Fruit fly (Drosophila melanogaster) whole organism, prepupa: Measurements from ENCODE around the gene CG2540.
A peak's percentile ranks its signal among the peaks of the same experiment; 100 is the strongest.

Experiments used
- Blimp-1 ChIP-seq: fragments of 200-800 bp; sonication (Bioruptor generic); optimal IDR thresholded peaks from 3 replicates; lab custom pipeline; 2017; ENCODE audit warnings: missing biosample characterization, missing genetic modification characterization, mild to moderate bottlenecking, moderate library complexity, missing genetic modification reagents
- CG10631 ChIP-seq: fragments of 200-800 bp; sonication (Bioruptor generic); optimal IDR thresholded peaks from 2 replicates; lab custom pipeline; 2016; ENCODE audit warnings: missing biosample characterization, missing genetic modification characterization
- CG10669 ChIP-seq: fragments of 200-800 bp; sonication (Bioruptor generic); optimal IDR thresholded peaks from 3 replicates; lab custom pipeline; 2018; ENCODE audit warnings: missing biosample characterization, mild to moderate bottlenecking, missing genetic modification characterization, moderate library complexity
- CG11762 ChIP-seq: fragments of 200-800 bp; sonication (Bioruptor generic); optimal IDR thresholded peaks from 3 replicates; lab custom pipeline; 2016; ENCODE audit warnings: missing biosample characterization, missing genetic modification characterization; ENCODE audit not compliant: insufficient read depth
- CG11902 ChIP-seq: fragments of 200-800 bp; sonication (Bioruptor generic); optimal IDR thresholded peaks from 3 replicates; lab custom pipeline; 2016; ENCODE audit warnings: missing biosample characterization, missing genetic modification characterization
- CG15336 ChIP-seq: fragments of 200-800 bp; sonication (Bioruptor generic); IDR thresholded peaks from 2 replicates; pipeline ENCODE4 v1.3.6; 2022; ENCODE audit warnings: missing biosample characterization, missing genetic modification characterization
- CG1621 ChIP-seq: fragments of 200-800 bp; sonication (Bioruptor generic); optimal IDR thresholded peaks from 3 replicates; lab custom pipeline; 2018; ENCODE audit warnings: missing biosample characterization, mild to moderate bottlenecking, missing genetic modification characterization
- CG16779 ChIP-seq: fragments of 200-800 bp; sonication (Bioruptor generic); optimal IDR thresholded peaks from 3 replicates; lab custom pipeline; 2017; ENCODE audit warnings: missing biosample characterization, mild to moderate bottlenecking, missing genetic modification characterization
- CG3032 ChIP-seq: fragments of 200-800 bp; optimal IDR thresholded peaks from 2 replicates; lab custom pipeline; 2019; ENCODE audit warnings: missing biosample characterization, mild to moderate bottlenecking, missing genetic modification characterization, moderate library complexity
- CG31627 ChIP-seq: fragments of 200-800 bp; sonication (Bioruptor generic); optimal IDR thresholded peaks from 3 replicates; lab custom pipeline; 2016; ENCODE audit warnings: missing biosample characterization, missing genetic modification characterization
- CG34406 ChIP-seq: fragments of 200-800 bp; sonication (Bioruptor generic); optimal IDR thresholded peaks from 3 replicates; lab custom pipeline; 2016; ENCODE audit warnings: missing biosample characterization, missing genetic modification characterization
- CG3919 ChIP-seq: fragments of 200-800 bp; sonication (Bioruptor generic); optimal IDR thresholded peaks from 3 replicates; lab custom pipeline; 2016; ENCODE audit warnings: missing biosample characterization, missing genetic modification characterization
- CG4318 ChIP-seq: fragments of 200-800 bp; sonication (Bioruptor generic); optimal IDR thresholded peaks from 3 replicates; lab custom pipeline; 2017; ENCODE audit warnings: missing biosample characterization, mild to moderate bottlenecking, missing genetic modification characterization
- CG6276 ChIP-seq: fragments of 200-800 bp; sonication (Bioruptor generic); optimal IDR thresholded peaks from 2 replicates; lab custom pipeline; 2017; ENCODE audit warnings: missing biosample characterization, mild to moderate bottlenecking, missing genetic modification characterization
- CG6792 ChIP-seq: fragments of 200-800 bp; sonication (Bioruptor generic); optimal IDR thresholded peaks from 3 replicates; lab custom pipeline; 2016; ENCODE audit warnings: missing biosample characterization, missing genetic modification characterization
- CG6808 ChIP-seq: fragments of 200-800 bp; sonication (Bioruptor generic); optimal IDR thresholded peaks from 3 replicates; lab custom pipeline; 2017; ENCODE audit warnings: missing biosample characterization, missing genetic modification characterization, mild to moderate bottlenecking, moderate library complexity, missing genetic modification reagents
- CG6854 ChIP-seq: fragments of 200-800 bp; sonication (Bioruptor generic); optimal IDR thresholded peaks from 2 replicates; lab custom pipeline; 2017; ENCODE audit warnings: missing biosample characterization, mild to moderate bottlenecking, missing genetic modification characterization
- CG7368 ChIP-seq: fragments of 200-800 bp; sonication (Bioruptor generic); optimal IDR thresholded peaks from 3 replicates; lab custom pipeline; 2016; ENCODE audit warnings: missing biosample characterization, missing genetic modification characterization
- CG8119 ChIP-seq: fragments of 200-800 bp; sonication (Bioruptor generic); IDR thresholded peaks from 3 replicates; pipeline ENCODE4 v1.3.6; 2022; ENCODE audit warnings: missing biosample characterization, missing genetic modification characterization
- CG8319 ChIP-seq: fragments of 200-800 bp; sonication (Bioruptor generic); optimal IDR thresholded peaks from 3 replicates; lab custom pipeline; 2016; ENCODE audit warnings: missing biosample characterization, missing genetic modification characterization
- Eip75B ChIP-seq: fragments of 200-800 bp; sonication (Bioruptor generic); optimal IDR thresholded peaks from 3 replicates; lab custom pipeline; 2016; ENCODE audit warnings: missing biosample characterization, missing genetic modification characterization
- Eip78C ChIP-seq: fragments of 200-800 bp; sonication (Bioruptor generic); peaks from one replicate; lab custom pipeline; 2016; ENCODE audit warnings: missing biosample characterization, missing genetic modification characterization
- Eip93F ChIP-seq: fragments of 200-800 bp; sonication (Bioruptor generic); optimal IDR thresholded peaks from 2 replicates; lab custom pipeline; 2016; ENCODE audit warnings: missing biosample characterization, mild to moderate bottlenecking, missing genetic modification characterization
- Ets21C ChIP-seq: fragments of 200-800 bp; sonication (Bioruptor generic); optimal IDR thresholded peaks from 3 replicates; lab custom pipeline; 2016; ENCODE audit warnings: missing biosample characterization, missing genetic modification characterization
- Gug ChIP-seq: fragments of 200-800 bp; sonication (Bioruptor generic); IDR thresholded peaks from 2 replicates; pipeline ENCODE4 v1.3.6; 2022; ENCODE audit warnings: missing biosample characterization, missing genetic modification characterization
- Hr38 ChIP-seq: sonication (Bioruptor generic); optimal IDR thresholded peaks from 2 replicates; lab custom pipeline; 2016; ENCODE audit warnings: missing biosample characterization, missing genetic modification characterization
- Hr4 ChIP-seq: fragments of 200-800 bp; sonication (Bioruptor generic); optimal IDR thresholded peaks from 3 replicates; lab custom pipeline; 2016; ENCODE audit warnings: missing biosample characterization, missing genetic modification characterization
- Lpt ChIP-seq: fragments of 200-800 bp; sonication (Bioruptor generic); optimal IDR thresholded peaks from 3 replicates; lab custom pipeline; 2016; ENCODE audit warnings: missing biosample characterization, missing genetic modification characterization
- Met ChIP-seq: fragments of 200-800 bp; sonication (Bioruptor generic); optimal IDR thresholded peaks from 3 replicates; lab custom pipeline; 2016; ENCODE audit warnings: missing biosample characterization, missing genetic modification characterization
- OdsH ChIP-seq: fragments of 200-800 bp; sonication (Bioruptor generic); optimal IDR thresholded peaks from 3 replicates; lab custom pipeline; 2016; ENCODE audit warnings: missing biosample characterization, missing genetic modification characterization
- Sox102F ChIP-seq: fragments of 200-800 bp; sonication (Bioruptor generic); optimal IDR thresholded peaks from 2 replicates; lab custom pipeline; 2016; ENCODE audit warnings: missing biosample characterization, mild to moderate bottlenecking, missing genetic modification characterization
- Sox15 ChIP-seq: fragments of 200-800 bp; sonication (Bioruptor generic); optimal IDR thresholded peaks from 3 replicates; lab custom pipeline; 2016; ENCODE audit warnings: missing biosample characterization, missing genetic modification characterization
- achi ChIP-seq: fragments of 200-800 bp; sonication (Bioruptor generic); optimal IDR thresholded peaks from 3 replicates; lab custom pipeline; 2016; ENCODE audit warnings: missing biosample characterization, missing genetic modification characterization
- dac ChIP-seq: fragments of 200-800 bp; sonication (Bioruptor generic); optimal IDR thresholded peaks from 2 replicates; lab custom pipeline; 2017; ENCODE audit warnings: missing biosample characterization, mild to moderate bottlenecking, missing genetic modification characterization
- fd85E ChIP-seq: fragments of 200-800 bp; sonication (Bioruptor generic); optimal IDR thresholded peaks from 3 replicates; lab custom pipeline; 2016; ENCODE audit warnings: missing biosample characterization, missing genetic modification characterization
- fkh ChIP-seq: fragments of 200-800 bp; sonication (Bioruptor generic); optimal IDR thresholded peaks from 3 replicates; lab custom pipeline; 2017; ENCODE audit warnings: missing biosample characterization, mild to moderate bottlenecking, missing genetic modification characterization, moderate library complexity
- net ChIP-seq: fragments of 200-800 bp; sonication (Bioruptor generic); optimal IDR thresholded peaks from 3 replicates; lab custom pipeline; 2016; ENCODE audit warnings: missing biosample characterization, missing genetic modification characterization
- pdm3 ChIP-seq: fragments of 200-800 bp; sonication (Bioruptor generic); optimal IDR thresholded peaks from 3 replicates; lab custom pipeline; 2016; ENCODE audit warnings: missing biosample characterization, missing genetic modification characterization
- salr ChIP-seq, 2 experiments: fragments of 200-800 bp; sonication (Bioruptor generic); optimal IDR thresholded peaks; 3 replicates each; lab custom pipeline; 2016 to 2018; ENCODE audit warnings: missing biosample characterization in 2 of 2, missing genetic modification characterization in 2 of 2, mild to moderate bottlenecking in 1 of 2
- spab ChIP-seq: fragments of 200-800 bp; sonication (Bioruptor generic); optimal IDR thresholded peaks from 2 replicates; lab custom pipeline; 2017; ENCODE audit warnings: missing biosample characterization, mild to moderate bottlenecking, missing genetic modification characterization, missing genetic modification reagents
- ss ChIP-seq, 2 experiments: fragments of 200-800 bp; sonication (Bioruptor generic); optimal IDR thresholded peaks; 2 replicates in 1 of 2; 3 replicates in 1 of 2; lab custom pipeline; 2017 to 2018; ENCODE audit warnings: mild to moderate bottlenecking in 2 of 2, missing biosample characterization in 2 of 2, missing genetic modification characterization in 2 of 2, moderate library complexity in 1 of 2
- svp ChIP-seq: fragments of 200-800 bp; sonication (Bioruptor generic); peaks from one replicate; lab custom pipeline; 2016; ENCODE audit warnings: missing biosample characterization, missing genetic modification characterization
- vri ChIP-seq: fragments of 200-800 bp; sonication (Bioruptor generic); optimal IDR thresholded peaks from 3 replicates; lab custom pipeline; 2016; ENCODE audit warnings: missing biosample characterization, mild to moderate bottlenecking, missing genetic modification characterization

CG2540 gene

DNA sequence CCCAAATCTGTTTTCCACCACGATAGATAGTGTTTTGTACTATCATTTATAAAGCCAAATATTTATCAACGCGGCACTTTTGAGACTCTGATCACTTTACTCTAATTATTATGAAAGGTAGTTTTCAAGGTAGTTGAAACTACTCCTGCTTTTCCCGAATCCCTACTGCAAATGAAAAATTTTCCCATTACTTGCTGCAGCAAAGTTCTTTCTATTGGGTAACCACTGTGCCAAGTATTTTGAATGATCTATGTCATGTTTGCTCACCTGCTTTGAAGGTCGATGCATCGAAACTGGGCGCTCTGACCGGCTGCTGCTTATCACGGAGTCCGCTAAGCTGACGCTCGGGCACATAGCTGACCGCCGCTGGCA lies 48.4 kb upstream of the CG2540 start:
- TF ChIP-seq net (GFP tag; lab: Kevin White, UChicago) (no peak), svp (GFP tag; lab: Kevin White, UChicago) (no peak), CG7368 (GFP tag; lab: Kevin White, UChicago) (no peak), CG6276 (GFP tag; lab: Kevin White, UChicago) (no peak), fkh (GFP tag; lab: Kevin White, UChicago) (no peak), CG6792 (GFP tag; lab: Kevin White, UChicago) (no peak), CG34406 (GFP tag; lab: Kevin White, UChicago) (no peak), CG6854 (no peak), fd85E (no peak), CG10669 (GFP tag; lab: Kevin White, UChicago) (no peak), CG11762 (GFP tag; lab: Kevin White, UChicago) (no peak), Hr38 (GFP tag; lab: Kevin White, UChicago) (no peak), Blimp-1 (GFP tag; lab: Kevin White, UChicago) (no peak), Lpt (GFP tag; lab: Kevin White, UChicago) (no peak), Sox15 (GFP tag; lab: Kevin White, UChicago) (no peak), CG3032 (tag; lab: Kevin White, UChicago) (no peak), salr (GFP tag; optimal IDR thresholded peaks at IDR 0.05; lab: Kevin White, UChicago) (no peak), spab (GFP tag; lab: Kevin White, UChicago) (no peak), CG1621 (no peak)

- TF ChIP-seq CG3032 (tag; lab: Kevin White, UChicago) = no peak
- TF ChIP-seq Met (GFP tag; lab: Kevin White, UChicago) = no peak
- TF ChIP-seq, all 60 proteins: peak for 0
Measured at dm6 chrX:12581894-12582293, 47.8 kb upstream of the CG2540 start.

DNA sequence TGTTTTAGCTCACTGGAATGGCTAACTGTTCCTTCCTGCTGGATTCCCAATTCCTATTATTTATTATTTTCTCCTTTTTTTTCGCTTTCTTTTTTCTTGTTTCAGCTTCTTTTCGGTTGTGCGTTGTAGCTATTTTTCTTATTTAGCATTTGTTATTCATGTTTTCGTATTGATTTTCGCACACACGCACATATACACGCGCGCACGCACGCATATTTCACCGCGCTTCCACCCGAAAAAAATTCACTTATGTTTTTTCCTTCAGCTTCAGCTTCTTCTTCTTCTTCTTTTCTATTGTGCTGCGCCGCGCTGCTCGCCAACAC lies 47.1 kb upstream of the CG2540 start:
- TF ChIP-seq CG6276 (GFP tag; lab: Kevin White, UChicago) = peak; percentile 20
- no peak for TF ChIP-seq Ets21C (GFP tag; lab: Kevin White, UChicago)

dm6 chrX:12582984-12583869 lies 46.5 kb upstream of the CG2540 start, which contains the start of gene Pits:
Gene Pits (minus strand): TSS chrX:12583193.
- peak; percentile 47 for TF ChIP-seq Eip78C (GFP tag; lab: Kevin White, UChicago)
- peak; percentile 72 for TF ChIP-seq vri (GFP tag; lab: Kevin White, UChicago)
- peak; percentile 27 for TF ChIP-seq CG3032 (tag; lab: Kevin White, UChicago)
- TF ChIP-seq CG6276 (GFP tag; lab: Kevin White, UChicago) = no peak
- no peak for TF ChIP-seq dac (GFP tag; lab: Kevin White, UChicago)
- peak; percentile 42; the same call in 1 of the 3 replicates for TF ChIP-seq CG8119 (GFP tag; lab: Robert Waterston, UW)
- TF ChIP-seq CG1621 = peak; percentile 53
- TF ChIP-seq OdsH = peak; percentile 19
- TF ChIP-seq spab (GFP tag; lab: Kevin White, UChicago) = no peak
- TF ChIP-seq ss (GFP tag; optimal IDR thresholded peaks at IDR 0.05; lab: Kevin White, UChicago) = peak; percentile 36 to 79
- no peak for TF ChIP-seq Sox102F (GFP tag; lab: Kevin White, UChicago)
- peak; percentile 10 for TF ChIP-seq CG15336
- no peak for TF ChIP-seq Gug
- no peak for TF ChIP-seq achi (GFP tag; lab: Kevin White, UChicago)
- peak; percentile 39 for TF ChIP-seq Eip75B (GFP tag; lab: Kevin White, UChicago)
- peak; percentile 36 for TF ChIP-seq CG4318 (GFP tag; lab: Kevin White, UChicago)
- TF ChIP-seq CG10631 (GFP tag; lab: Kevin White, UChicago) = peak; percentile 34
- TF ChIP-seq CG8319 (GFP tag; lab: Kevin White, UChicago) = no peak
- TF ChIP-seq pdm3 (GFP tag; lab: Kevin White, UChicago) = no peak
- no peak for TF ChIP-seq Eip93F
- TF ChIP-seq Hr4 = no peak
- TF ChIP-seq Hr38 (GFP tag; lab: Kevin White, UChicago) = no peak
- peak; percentile 42 for TF ChIP-seq fkh (GFP tag; lab: Kevin White, UChicago)
- peak; percentile 65 for TF ChIP-seq CG16779
- peak; percentile 72 for TF ChIP-seq svp (GFP tag; lab: Kevin White, UChicago)
- peak; percentile 24 for TF ChIP-seq CG31627 (GFP tag; lab: Kevin White, UChicago)
- TF ChIP-seq CG11902 = no peak
- TF ChIP-seq CG6808 (GFP tag; lab: Kevin White, UChicago) = no peak
- peak; percentile 66 for TF ChIP-seq Lpt (GFP tag; lab: Kevin White, UChicago)
- TF ChIP-seq CG3919 = peak; percentile 59
